Fruit fly (Drosophila melanogaster): ENCODE results near the gene Hsp70Bc.

Gene Hsp70Bc

dm6 chr3R:12525888-12526287 is 17.0 kb downstream of the Hsp70Bc start, which contains the start of gene Hug:
Gene Hug (plus strand): TSS chr3R:12526188.
- no peak for TF ChIP-seq Hr39 (GFP tag; optimal IDR thresholded peaks at IDR 0.05)
- no peak for TF ChIP-seq achi (GFP tag; optimal IDR thresholded peaks at IDR 0.05)
- TF ChIP-seq CG11294 (GFP tag; IDR thresholded peaks at IDR 0.05), result no peak
- TF ChIP-seq CG8119 (GFP tag; IDR thresholded peaks at IDR 0.05), result no peak
- TF ChIP-seq Ets21C (GFP tag; optimal IDR thresholded peaks at IDR 0.05), result no peak
- no peak for TF ChIP-seq CG15336 (GFP tag; IDR thresholded peaks at IDR 0.05)

dm6 chr3R:12542947-12543346 is 34.1 kb downstream of the Hsp70Bc start:
- TF ChIP-seq CG32006 (GFP tag; optimal IDR thresholded peaks at IDR 0.05), result peak; percentile 12
- TF ChIP-seq CG10669 (GFP tag; optimal IDR thresholded peaks at IDR 0.05), result peak; percentile 23
- TF ChIP-seq Hr38 (GFP tag; optimal IDR thresholded peaks at IDR 0.05), result no peak
- no peak for TF ChIP-seq Lpt (GFP tag; optimal IDR thresholded peaks at IDR 0.05)
- TF ChIP-seq CG3032 (tag; optimal IDR thresholded peaks at IDR 0.05), result no peak
- TF ChIP-seq svp (GFP tag), result peak; percentile 14

dm6 chr3R:12548229-12548628 is 39.4 kb downstream of the Hsp70Bc start, which contains the start of gene Octbeta3R:
Gene Octbeta3R (minus strand): TSS chr3R:12548229.
- TF ChIP-seq Smox (GFP tag; optimal IDR thresholded peaks at IDR 0.05) (no peak), svp (GFP tag) (peak; percentile 56)
